Worm (Caenorhabditis elegans) whole organism, L1 larva: ENCODE data around the gene phf-33.

Source experiments
- C16A3.4 ChIP-seq: fragments of 150-350 bp; optimal IDR thresholded peaks from 2 replicates; lab custom pipeline; 2014; ENCODE audit warnings: missing biosample characterization, missing genetic modification characterization
- aha-1 ChIP-seq: fragments of 150-350 bp; optimal IDR thresholded peaks from 2 replicates; lab custom pipeline; 2014; ENCODE audit warnings: missing biosample characterization, missing genetic modification characterization
- blmp-1 ChIP-seq: fragments of 150-350 bp; optimal IDR thresholded peaks from 2 replicates; lab custom pipeline; 2014; ENCODE audit warnings: missing biosample characterization, missing genetic modification characterization
- ceh-8 ChIP-seq: fragments of 200-800 bp; sonication (Bioruptor generic); optimal IDR thresholded peaks from 2 replicates; lab custom pipeline; 2018; ENCODE audit warnings: mild to moderate bottlenecking, missing genetic modification characterization, moderate library complexity, missing compliant biosample characterization
- ceh-82 ChIP-seq, 3 experiments: fragments of 150-350 bp in 1 of 3; sonication (generic microtip) in 2 of 3; optimal IDR thresholded peaks; 2 replicates each; lab custom pipeline; 2014 to 2017; ENCODE audit warnings: missing biosample characterization in 3 of 3, missing genetic modification characterization in 3 of 3
- ceh-88 ChIP-seq: fragments of 200-800 bp; sonication (Bioruptor generic); IDR thresholded peaks from 2 replicates; pipeline ENCODE4 v1.3.6; 2022; ENCODE audit warnings: missing genetic modification characterization, missing compliant biosample characterization
- ceh-90 ChIP-seq: sonication (generic microtip); optimal IDR thresholded peaks from 2 replicates; lab custom pipeline; 2016; ENCODE audit warnings: missing genetic modification characterization, missing compliant biosample characterization
- ces-1 ChIP-seq: fragments of 150-350 bp; optimal IDR thresholded peaks from 2 replicates; lab custom pipeline; 2014; ENCODE audit warnings: missing biosample characterization, missing genetic modification reagents, missing genetic modification characterization
- dpl-1 ChIP-seq, 3 experiments: fragments of 150-350 bp in 2 of 3; sonication (generic microtip) in 1 of 3; optimal IDR thresholded peaks; 2 replicates each; lab custom pipeline; 2014 to 2017; ENCODE audit warnings: missing biosample characterization in 3 of 3, missing genetic modification characterization in 3 of 3, missing genetic modification reagents in 3 of 3
- efl-1 ChIP-seq, 4 experiments: fragments of 150-350 bp; optimal IDR thresholded peaks in 3 of 4; peaks in 1 of 4; 1 replicate in 1 of 4; 2 replicates in 3 of 4; lab custom pipeline; 2014; ENCODE audit warnings: missing biosample characterization in 2 of 4, missing genetic modification characterization in 2 of 4, missing genetic modification reagents in 2 of 4
- egl-27 ChIP-seq, 2 experiments: fragments of 150-350 bp in 1 of 2; sonication (generic microtip); optimal IDR thresholded peaks; 3 replicates each; lab custom pipeline; 2017 to 2018; ENCODE audit warnings: missing biosample characterization in 2 of 2, missing genetic modification characterization in 2 of 2, missing genetic modification reagents in 2 of 2
- elt-3 ChIP-seq, 6 experiments: fragments of 150-350 bp in 1 of 6; sonication (generic microtip); optimal IDR thresholded peaks; 2 replicates each; lab custom pipeline; 2017 to 2018; ENCODE audit warnings: missing biosample characterization in 6 of 6, missing genetic modification characterization in 6 of 6, inconsistent platforms in 1 of 6
- ets-5 ChIP-seq: fragments of 200-800 bp; sonication (Bioruptor generic); IDR thresholded peaks from 2 replicates; pipeline ENCODE4 v1.3.6; 2022; ENCODE audit warnings: missing genetic modification characterization, missing compliant biosample characterization
- fkh-10 ChIP-seq: sonication (generic microtip); optimal IDR thresholded peaks from 2 replicates; lab custom pipeline; 2017; ENCODE audit warnings: missing biosample characterization, missing genetic modification reagents, missing genetic modification characterization
- grh-1 ChIP-seq: fragments of 200-800 bp; sonication (Bioruptor generic); IDR thresholded peaks from 2 replicates; pipeline ENCODE4 v1.3.6; 2022; ENCODE audit warnings: missing genetic modification reagents, missing genetic modification characterization, missing compliant biosample characterization
- hlh-17 ChIP-seq: fragments of 200-800 bp; sonication (Bioruptor generic); optimal IDR thresholded peaks from 2 replicates; lab custom pipeline; 2018; ENCODE audit warnings: missing genetic modification characterization, mild to moderate bottlenecking, missing compliant biosample characterization, moderate library complexity, borderline replicate concordance
- hlh-4 ChIP-seq: sonication (generic microtip); optimal IDR thresholded peaks from 2 replicates; lab custom pipeline; 2016; ENCODE audit warnings: mild to moderate bottlenecking, missing genetic modification characterization, missing compliant biosample characterization
- hpl-2 ChIP-seq: fragments of 150-350 bp; optimal IDR thresholded peaks from 2 replicates; lab custom pipeline; 2014; ENCODE audit warnings: missing biosample characterization, missing genetic modification reagents, missing genetic modification characterization
- irx-1 ChIP-seq: sonication (generic microtip); optimal IDR thresholded peaks from 2 replicates; lab custom pipeline; 2016; ENCODE audit warnings: missing genetic modification characterization, missing compliant biosample characterization
- isw-1 ChIP-seq: fragments of 200-800 bp; sonication (Bioruptor generic); IDR thresholded peaks from 2 replicates; pipeline ENCODE4 v1.3.6; 2022; ENCODE audit warnings: missing genetic modification characterization, missing compliant biosample characterization
- jun-1 ChIP-seq: fragments of 150-350 bp; optimal IDR thresholded peaks from 2 replicates; lab custom pipeline; 2014; ENCODE audit warnings: missing biosample characterization, missing genetic modification reagents, missing genetic modification characterization
- lin-14 ChIP-seq: fragments of 200-800 bp; sonication (Bioruptor generic); optimal IDR thresholded peaks from 2 replicates; lab custom pipeline; 2018; ENCODE audit warnings: mild to moderate bottlenecking, missing genetic modification characterization, moderate library complexity, missing compliant biosample characterization
- lin-35 ChIP-seq, 2 experiments: fragments of 150-350 bp; optimal IDR thresholded peaks; 2 replicates each; lab custom pipeline; 2014; ENCODE audit warnings: missing biosample characterization in 2 of 2, missing genetic modification characterization in 2 of 2, missing genetic modification reagents in 2 of 2
- nhr-19 ChIP-seq: fragments of 200-800 bp; sonication (Bioruptor generic); conservative IDR thresholded peaks from 2 replicates; pipeline ENCODE4 v1.3.6; 2022; ENCODE audit warnings: missing genetic modification characterization, missing compliant biosample characterization
- nhr-20 ChIP-seq: sonication (generic microtip); optimal IDR thresholded peaks from 2 replicates; lab custom pipeline; 2016; ENCODE audit warnings: mild to moderate bottlenecking, missing genetic modification characterization, missing compliant biosample characterization
- nhr-47 ChIP-seq: sonication (generic microtip); optimal IDR thresholded peaks from 2 replicates; lab custom pipeline; 2016; ENCODE audit warnings: mild to moderate bottlenecking, missing genetic modification characterization, moderate library complexity, missing compliant biosample characterization
- nhr-85 ChIP-seq: sonication (generic microtip); peaks from one replicate; lab custom pipeline; 2016; ENCODE audit warnings: missing genetic modification characterization, inconsistent platforms, missing compliant biosample characterization
- nhr-90 ChIP-seq: sonication (generic microtip); optimal IDR thresholded peaks from 2 replicates; lab custom pipeline; 2016; ENCODE audit warnings: mild to moderate bottlenecking, missing genetic modification characterization, missing compliant biosample characterization; ENCODE audit not compliant: poor library complexity
- pag-3 ChIP-seq: sonication (generic microtip); optimal IDR thresholded peaks from 2 replicates; lab custom pipeline; 2017; ENCODE audit warnings: missing genetic modification characterization, mild to moderate bottlenecking, missing compliant biosample characterization, antibody characterized with exemption, borderline replicate concordance; ENCODE audit not compliant: insufficient read depth
- pax-3 ChIP-seq: fragments of 200-800 bp; sonication (Bioruptor generic); optimal IDR thresholded peaks from 2 replicates; lab custom pipeline; 2018; ENCODE audit warnings: mild to moderate bottlenecking, missing genetic modification characterization, moderate library complexity, missing compliant biosample characterization
- snu-23 ChIP-seq: sonication (generic microtip); optimal IDR thresholded peaks from 2 replicates; lab custom pipeline; 2016; ENCODE audit warnings: missing genetic modification characterization, missing compliant biosample characterization
- sup-37 ChIP-seq: fragments of 200-800 bp; sonication (Bioruptor generic); optimal IDR thresholded peaks from 2 replicates; lab custom pipeline; 2018; ENCODE audit warnings: mild to moderate bottlenecking, missing genetic modification characterization, missing compliant biosample characterization
- swsn-7 ChIP-seq: sonication (generic microtip); optimal IDR thresholded peaks from 2 replicates; lab custom pipeline; 2016; ENCODE audit warnings: missing genetic modification characterization, missing compliant biosample characterization
- unc-62 ChIP-seq: fragments of 150-350 bp; optimal IDR thresholded peaks from 2 replicates; lab custom pipeline; 2014; ENCODE audit warnings: missing biosample characterization, missing genetic modification reagents, missing genetic modification characterization
- unc-98 ChIP-seq: fragments of 200-800 bp; sonication (Bioruptor generic); IDR thresholded peaks from 2 replicates; pipeline ENCODE4 v1.3.6; 2022; ENCODE audit warnings: missing genetic modification characterization, missing compliant biosample characterization
- xbp-1 ChIP-seq: sonication (generic microtip); optimal IDR thresholded peaks from 2 replicates; lab custom pipeline; 2016; ENCODE audit warnings: missing genetic modification characterization, missing compliant biosample characterization
- ztf-4 ChIP-seq: fragments of 150-350 bp; optimal IDR thresholded peaks from 2 replicates; lab custom pipeline; 2014; ENCODE audit warnings: missing biosample characterization, missing genetic modification characterization

phf-33 gene

DNA sequence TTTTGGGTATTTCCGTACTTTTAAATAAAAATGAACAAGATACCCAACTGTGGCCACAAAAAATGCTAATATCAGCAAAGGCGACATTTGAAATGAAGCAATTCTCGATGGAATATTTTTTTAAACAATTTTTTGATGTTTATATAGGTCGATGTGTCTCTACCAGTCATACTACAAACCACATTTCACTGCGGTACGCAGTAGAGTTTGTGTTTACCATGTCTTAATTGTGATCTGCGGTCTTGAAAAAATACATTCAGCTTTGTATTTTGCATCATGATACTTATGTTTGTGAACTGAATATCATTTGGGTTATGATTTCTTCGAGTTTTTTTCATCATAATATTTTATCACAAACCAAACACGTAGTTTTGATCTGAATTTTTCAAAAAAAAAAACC, 5.3 kb upstream of the phf-33 start, which contains the start of gene cyp-14A4:
Gene cyp-14A4 (minus strand): TSS at position 107 of the 400 bp plus-strand sequence.
- TF ChIP-seq hpl-2 (GFP tag; lab: Kevin White, UChicago) (no peak), ets-5 (GFP tag; lab: Robert Waterston, UW) (no peak), sup-37 (no peak), elt-3 (tag; optimal IDR thresholded peaks at IDR 0.05; lab: Kevin White, UChicago) (no peak), isw-1 (GFP tag; lab: Robert Waterston, UW) (no peak), pag-3 (tag; lab: Kevin White, UChicago) (no peak), efl-1 (optimal IDR thresholded peaks at IDR 0.05; lab: Kevin White, UChicago) (no peak), efl-1 (GFP tag; optimal IDR thresholded peaks at IDR 0.05 in 1 of 2; lab: Kevin White, UChicago) (no peak), nhr-47 (tag; lab: Kevin White, UChicago) (no peak), snu-23 (GFP tag; lab: Kevin White, UChicago) (no peak), pax-3 (tag; lab: Kevin White, UChicago) (no peak), ztf-4 (no peak), ceh-90 (tag; lab: Kevin White, UChicago) (no peak), nhr-19 (no peak), jun-1 (tag; lab: Kevin White, UChicago) (no peak), ceh-88 (no peak), fkh-10 (no peak), egl-27 (tag; optimal IDR thresholded peaks at IDR 0.05; lab: Kevin White, UChicago) (no peak), irx-1 (no peak)

DNA sequence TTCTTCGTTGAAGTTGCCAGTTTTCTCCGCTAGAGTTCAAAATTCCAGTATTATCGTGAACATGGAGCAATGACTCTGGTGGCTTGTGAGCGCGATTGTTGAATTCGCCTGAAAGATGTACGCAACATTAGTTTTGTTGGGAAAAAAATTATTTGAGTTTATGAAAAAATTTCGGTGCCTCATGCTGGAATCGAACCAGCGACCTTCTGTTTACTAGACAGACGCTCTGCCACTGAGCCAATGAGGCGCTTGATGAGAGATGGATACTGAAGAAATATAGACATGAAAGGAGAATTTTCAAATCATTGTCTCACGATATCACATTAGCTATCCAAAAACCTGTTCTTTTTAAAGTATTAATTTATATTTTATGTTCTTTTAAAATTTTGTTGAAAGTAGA, 4.7 kb upstream of the phf-33 start:
- peak; percentile 13 for TF ChIP-seq nhr-20 (tag; lab: Kevin White, UChicago)
- TF ChIP-seq ceh-8 (GFP tag; lab: Kevin White, UChicago): no peak
- peak in 1 of 2 experiments; percentile 13 for TF ChIP-seq lin-35 (GFP tag; optimal IDR thresholded peaks at IDR 0.05; lab: Kevin White, UChicago)
- TF ChIP-seq ceh-82 (tag; optimal IDR thresholded peaks at IDR 0.05; lab: Kevin White, UChicago): peak in 1 of 3 experiments; percentile 2
- no peak for TF ChIP-seq ets-5 (GFP tag; lab: Robert Waterston, UW)
- TF ChIP-seq nhr-90 (tag; lab: Kevin White, UChicago): peak; percentile 12

DNA sequence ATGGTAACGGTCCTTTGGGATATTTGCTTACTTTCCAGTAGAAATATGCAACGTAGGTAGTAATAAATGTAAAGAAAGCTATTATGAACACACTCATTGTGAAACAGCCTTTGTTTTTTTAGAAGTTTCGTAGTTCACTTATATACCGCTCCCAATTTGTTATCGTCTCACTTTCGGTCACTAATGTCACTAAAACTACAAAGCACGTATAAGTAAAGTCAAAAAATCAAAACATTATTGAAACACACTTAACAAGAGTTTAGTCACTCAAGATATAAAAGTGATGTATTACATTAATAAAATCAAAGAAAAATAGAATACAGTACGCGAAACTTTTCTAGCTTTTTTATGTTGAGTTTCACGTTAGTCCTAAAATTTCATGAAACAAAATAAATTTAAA, 4.7 kb downstream of the phf-33 start, which contains the start of gene cyp-14A3:
Gene cyp-14A3 (minus strand): TSS at position 101 of the 400 bp plus-strand sequence.
- TF ChIP-seq grh-1 (no peak), isw-1 (GFP tag; lab: Robert Waterston, UW) (no peak), ztf-4 (no peak), jun-1 (tag; lab: Kevin White, UChicago) (no peak), hlh-17 (GFP tag; lab: Kevin White, UChicago) (no peak), unc-62 (GFP tag; lab: Kevin White, UChicago) (no peak), nhr-20 (tag; lab: Kevin White, UChicago) (no peak), elt-3 (tag; optimal IDR thresholded peaks at IDR 0.05; lab: Kevin White, UChicago) (no peak), lin-14 (no peak), egl-27 (tag; optimal IDR thresholded peaks at IDR 0.05; lab: Kevin White, UChicago) (no peak), hlh-4 (no peak), xbp-1 (tag; lab: Kevin White, UChicago) (no peak), aha-1 (tag; lab: Kevin White, UChicago) (no peak), lin-35 (GFP tag; optimal IDR thresholded peaks at IDR 0.05; lab: Kevin White, UChicago) (no peak)

DNA sequence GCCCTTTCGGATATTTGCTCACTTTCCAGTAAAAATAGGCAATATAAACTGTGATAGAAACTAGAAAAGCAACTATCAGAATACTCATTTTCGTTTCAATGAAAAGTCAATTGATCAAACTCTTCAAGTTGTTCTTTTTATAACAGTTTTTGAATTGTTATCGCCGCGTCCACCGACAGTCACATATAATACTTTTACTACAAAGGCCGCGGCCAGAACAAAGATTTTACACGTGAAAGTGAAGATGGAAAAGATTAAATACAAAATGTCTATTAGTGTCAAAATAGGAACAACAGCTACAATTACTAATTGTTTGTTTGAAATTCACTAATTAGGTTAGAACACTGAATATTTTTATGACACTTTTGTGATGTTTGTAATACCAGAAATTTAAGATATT, 9.2 kb downstream of the phf-33 start, which contains the start of gene cyp-14A2:
Gene cyp-14A2 (minus strand): TSS at position 101 of the 400 bp plus-strand sequence.
- TF ChIP-seq jun-1 (tag; lab: Kevin White, UChicago) (no peak), swsn-7 (tag; lab: Kevin White, UChicago) (no peak), blmp-1 (tag; lab: Kevin White, UChicago) (peak; percentile 31)

DNA sequence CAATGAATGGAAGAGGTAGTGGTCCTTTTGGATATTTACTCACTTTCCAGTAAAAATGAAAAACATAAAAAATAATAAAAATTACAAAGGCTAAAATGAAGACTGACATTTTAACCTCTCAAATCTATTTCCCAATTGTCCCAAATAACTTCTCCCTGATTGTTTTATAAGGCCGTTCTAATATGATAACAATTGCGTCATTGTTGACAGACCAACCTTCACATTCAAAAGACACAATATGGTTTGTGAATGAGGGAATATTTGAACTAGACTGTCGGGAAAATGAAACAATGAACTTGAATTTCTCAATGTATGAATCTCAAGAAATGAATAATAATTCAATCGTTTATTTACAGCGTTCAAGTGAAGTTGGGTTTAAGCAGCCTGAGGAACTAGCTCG, 11.5 kb downstream of the phf-33 start, which contains the start of gene cyp-14A1:
Gene cyp-14A1 (minus strand): TSS at position 126 of the 400 bp plus-strand sequence.
- peak; percentile 43 for TF ChIP-seq nhr-20 (tag; lab: Kevin White, UChicago)
- peak in 3 of 6 experiments; percentile 35 to 56 (median 48) for TF ChIP-seq elt-3 (tag; optimal IDR thresholded peaks at IDR 0.05; lab: Kevin White, UChicago)
- TF ChIP-seq ces-1: no peak
- TF ChIP-seq unc-98 (GFP tag; lab: Robert Waterston, UW): no peak
- no peak for TF ChIP-seq C16A3.4
- peak; percentile 45 for TF ChIP-seq nhr-85 (tag; lab: Kevin White, UChicago)
- no peak for TF ChIP-seq dpl-1 (GFP tag; optimal IDR thresholded peaks at IDR 0.05; lab: Kevin White, UChicago)
- TF ChIP-seq, all 84 proteins: peak for 3
